Worm (Caenorhabditis elegans) whole organism, early embryonic: ENCODE data around the gene cest-2.2.

Experiments used
- B0310.2 ChIP-seq: sonication (generic microtip); optimal IDR thresholded peaks from 2 replicates; lab custom pipeline; 2016; ENCODE audit warnings: mild to moderate bottlenecking, missing genetic modification characterization, missing compliant biosample characterization
- aly-1 ChIP-seq: sonication (generic microtip); optimal IDR thresholded peaks from 2 replicates; lab custom pipeline; 2016; ENCODE audit warnings: missing genetic modification characterization, missing compliant biosample characterization
- ama-1 ChIP-seq: fragments of 150-350 bp; optimal IDR thresholded peaks from 2 replicates; lab custom pipeline; 2014
- ceh-13 ChIP-seq: fragments of 200-800 bp; sonication (Bioruptor generic); optimal IDR thresholded peaks from 2 replicates; lab custom pipeline; 2018; ENCODE audit warnings: mild to moderate bottlenecking, missing genetic modification characterization, missing compliant biosample characterization
- ceh-36 ChIP-seq: sonication (generic microtip); optimal IDR thresholded peaks from 2 replicates; lab custom pipeline; 2016; ENCODE audit warnings: missing genetic modification characterization, inconsistent platforms, missing compliant biosample characterization
- ets-7 ChIP-seq: sonication (generic microtip); optimal IDR thresholded peaks from 2 replicates; lab custom pipeline; 2016; ENCODE audit warnings: missing genotype, missing genetic modification characterization, missing compliant biosample characterization
- flt-1 ChIP-seq: fragments of 200-800 bp; sonication (Bioruptor generic); IDR thresholded peaks from 2 replicates; pipeline ENCODE4 v1.3.6; 2022; ENCODE audit warnings: missing genetic modification characterization, missing compliant biosample characterization
- pes-1 ChIP-seq: fragments of 200-800 bp; sonication (Bioruptor generic); IDR thresholded peaks from 2 replicates; pipeline ENCODE4 v1.3.6; 2022; ENCODE audit warnings: missing genetic modification reagents, missing genetic modification characterization, missing compliant biosample characterization
- scrt-1 ChIP-seq: fragments of 200-800 bp; sonication (Bioruptor generic); IDR thresholded peaks from 2 replicates; pipeline ENCODE4 v1.3.6; 2022; ENCODE audit warnings: missing genetic modification characterization, missing compliant biosample characterization
- sea-1 ChIP-seq: fragments of 200-800 bp; sonication (Bioruptor generic); conservative IDR thresholded peaks from 2 replicates; pipeline ENCODE4 v1.3.6; 2022; ENCODE audit warnings: missing genetic modification characterization, missing compliant biosample characterization
- tbx-11 ChIP-seq: fragments of 200-800 bp; sonication (Bioruptor generic); IDR thresholded peaks from 2 replicates; pipeline ENCODE4 v1.3.6; 2022; ENCODE audit warnings: missing genetic modification characterization, missing compliant biosample characterization
- tbx-37 ChIP-seq: fragments of 200-800 bp; sonication (Bioruptor generic); conservative IDR thresholded peaks from 2 replicates; pipeline ENCODE4 v1.3.6; 2022; ENCODE audit warnings: missing genetic modification reagents, missing genetic modification characterization, missing compliant biosample characterization
- tra-4 ChIP-seq: sonication (generic microtip); optimal IDR thresholded peaks from 2 replicates; lab custom pipeline; 2017; ENCODE audit warnings: missing genetic modification characterization, missing compliant biosample characterization

- TF ChIP-seq scrt-1 (GFP tag; lab: Robert Waterston, UW) (no peak), tbx-11 (GFP tag; lab: Robert Waterston, UW) (no peak), B0310.2 (tag; lab: Kevin White, UChicago) (no peak), sea-1 (no peak), ceh-13 (no peak), ama-1 (lab: Kevin White, UChicago) (no peak), tra-4 (no peak), flt-1 (GFP tag; lab: Robert Waterston, UW) (no peak), pes-1 (no peak), ceh-36 (tag; lab: Kevin White, UChicago) (no peak), ets-7 (tag; lab: Kevin White, UChicago) (no peak), tbx-37 (no peak), aly-1 (tag; lab: Kevin White, UChicago) (no peak)
These were observed 12.1 kb downstream of the cest-2.2 start, which contains the start of gene srd-26 for ce11 chrV:14162959-14163548.
